Fruit fly (Drosophila melanogaster) whole organism, embryonic: ENCODE measurements around the gene kis.

Source experiments
- Bgb ChIP-seq: fragments of 200-800 bp; sonication (Bioruptor generic); IDR thresholded peaks from 2 replicates; pipeline ENCODE4 v1.3.6; 2022; ENCODE audit warnings: missing biosample characterization, missing genetic modification characterization; ENCODE audit not compliant: partially characterized antibody
- CG11723 ChIP-seq: fragments of 200-800 bp; sonication (Bioruptor generic); optimal IDR thresholded peaks from 2 replicates; lab custom pipeline; 2017; ENCODE audit warnings: missing biosample characterization, mild to moderate bottlenecking, missing genetic modification characterization
- CG13287 ChIP-seq: fragments of 200-800 bp; sonication (Bioruptor generic); IDR thresholded peaks from 2 replicates; pipeline ENCODE4 v1.3.6; 2022; ENCODE audit warnings: missing biosample characterization, missing genetic modification characterization; ENCODE audit not compliant: partially characterized antibody
- CG15514 ChIP-seq: fragments of 200-800 bp; sonication (Bioruptor generic); optimal IDR thresholded peaks from 3 replicates; lab custom pipeline; 2017; ENCODE audit warnings: missing biosample characterization, missing genetic modification characterization, mild to moderate bottlenecking, moderate library complexity, missing genetic modification reagents
- CG1602 ChIP-seq: fragments of 200-800 bp; sonication (Bioruptor generic); optimal IDR thresholded peaks from 3 replicates; lab custom pipeline; 2016; ENCODE audit warnings: missing biosample characterization, missing genetic modification characterization
- CG2116 ChIP-seq: fragments of 200-800 bp; sonication (Bioruptor generic); optimal IDR thresholded peaks from 3 replicates; lab custom pipeline; 2018; ENCODE audit warnings: missing biosample characterization, mild to moderate bottlenecking, missing genetic modification characterization
- CG2199 ChIP-seq: fragments of 200-800 bp; sonication (Bioruptor generic); IDR thresholded peaks from 3 replicates; pipeline ENCODE4 v1.3.6; 2022; ENCODE audit warnings: missing biosample characterization, missing genetic modification characterization
- CG30431 ChIP-seq: fragments of 200-800 bp; sonication (Bioruptor generic); optimal IDR thresholded peaks from 2 replicates; lab custom pipeline; 2017; ENCODE audit warnings: missing biosample characterization, missing genetic modification characterization
- CG3281 ChIP-seq: fragments of 200-800 bp; sonication (Bioruptor generic); optimal IDR thresholded peaks from 3 replicates; lab custom pipeline; 2017; ENCODE audit warnings: missing biosample characterization, mild to moderate bottlenecking, missing genetic modification characterization
- CG33557 ChIP-seq: fragments of 200-800 bp; sonication (Bioruptor generic); optimal IDR thresholded peaks from 2 replicates; lab custom pipeline; 2019; ENCODE audit warnings: missing biosample characterization, mild to moderate bottlenecking, missing genetic modification characterization, moderate library complexity
- CG4328 ChIP-seq: fragments of 200-800 bp; sonication (Bioruptor generic); optimal IDR thresholded peaks from 3 replicates; lab custom pipeline; 2017; ENCODE audit warnings: missing biosample characterization, missing genetic modification reagents, missing genetic modification characterization
- CG4404 ChIP-seq: fragments of 200-800 bp; sonication (Bioruptor generic); IDR thresholded peaks from 2 replicates; pipeline ENCODE4 v1.3.6; 2022; ENCODE audit warnings: missing biosample characterization, missing genetic modification characterization
- CG4617 ChIP-seq: fragments of 200-800 bp; sonication (Bioruptor generic); optimal IDR thresholded peaks from 3 replicates; lab custom pipeline; 2016; ENCODE audit warnings: missing biosample characterization, missing genetic modification characterization, borderline replicate concordance
- CG6689 ChIP-seq: fragments of 200-800 bp; sonication (Bioruptor generic); IDR thresholded peaks from 2 replicates; pipeline ENCODE4 v1.3.6; 2022; ENCODE audit warnings: missing biosample characterization, missing genetic modification characterization
- CG8765 ChIP-seq: fragments of 200-800 bp; sonication (Bioruptor generic); IDR thresholded peaks from 2 replicates; pipeline ENCODE4 v1.3.6; 2022; ENCODE audit warnings: missing biosample characterization, missing genetic modification characterization
- Dll ChIP-seq: fragments of 200-800 bp; sonication (Bioruptor generic); IDR thresholded peaks from 4 replicates; pipeline ENCODE4 v1.3.6; 2022; ENCODE audit warnings: missing biosample characterization, missing genetic modification characterization; ENCODE audit not compliant: partially characterized antibody
- Eip74EF ChIP-seq, 2 experiments: fragments of 200-800 bp in 1 of 2; fragments of >200 bp in 1 of 2; sonication (Bioruptor generic) in 1 of 2; optimal IDR thresholded peaks; 2 replicates each; lab custom pipeline; 2017 to 2019; ENCODE audit warnings: missing biosample characterization in 2 of 2, missing genetic modification characterization in 2 of 2, mild to moderate bottlenecking in 1 of 2, moderate library complexity in 1 of 2
- Fer3 ChIP-seq: fragments of 200-800 bp; sonication (Bioruptor generic); optimal IDR thresholded peaks from 2 replicates; lab custom pipeline; 2018; ENCODE audit warnings: missing biosample characterization, mild to moderate bottlenecking, missing genetic modification characterization, moderate library complexity
- GATAe ChIP-seq: fragments of 200-800 bp; sonication (Bioruptor generic); conservative IDR thresholded peaks from 2 replicates; pipeline ENCODE4 v1.3.6; 2022; ENCODE audit warnings: missing biosample characterization, missing genetic modification characterization
- Gsc ChIP-seq: fragments of 200-800 bp; sonication (Bioruptor generic); IDR thresholded peaks from 2 replicates; pipeline ENCODE4 v1.3.6; 2022; ENCODE audit warnings: missing biosample characterization, missing genetic modification characterization
- HHEX ChIP-seq: fragments of 200-800 bp; sonication (Bioruptor generic); optimal IDR thresholded peaks from 3 replicates; lab custom pipeline; 2017; ENCODE audit warnings: missing biosample characterization, mild to moderate bottlenecking, missing genetic modification characterization, missing genetic modification reagents
- Lim3 ChIP-seq: fragments of 200-800 bp; sonication (Bioruptor generic); IDR thresholded peaks from 2 replicates; pipeline ENCODE4 v1.3.6; 2022; ENCODE audit warnings: missing biosample characterization, missing genetic modification characterization
- NfI ChIP-seq: fragments of 200-800 bp; sonication (Bioruptor generic); optimal IDR thresholded peaks from 3 replicates; lab custom pipeline; 2018; ENCODE audit warnings: missing biosample characterization, mild to moderate bottlenecking, missing genetic modification characterization, moderate library complexity
- Optix ChIP-seq: fragments of 200-800 bp; sonication (Bioruptor generic); IDR thresholded peaks from 3 replicates; pipeline ENCODE4 v1.3.6; 2022; ENCODE audit warnings: missing biosample characterization, missing genetic modification characterization
- Rfx ChIP-seq: fragments of 200-800 bp; sonication (Bioruptor generic); IDR thresholded peaks from 2 replicates; pipeline ENCODE4 v1.3.6; 2022; ENCODE audit warnings: missing biosample characterization, missing genetic modification characterization
- Vsx1 ChIP-seq: fragments of 200-800 bp; sonication (Bioruptor generic); optimal IDR thresholded peaks from 2 replicates; lab custom pipeline; 2017; ENCODE audit warnings: missing biosample characterization, mild to moderate bottlenecking, missing genetic modification characterization, missing genetic modification reagents
- ab ChIP-seq: fragments of 200-800 bp; sonication (Bioruptor generic); optimal IDR thresholded peaks from 2 replicates; lab custom pipeline; 2016; ENCODE audit warnings: missing biosample characterization, missing genetic modification characterization
- cad ChIP-seq: fragments of >200 bp; optimal IDR thresholded peaks from 2 replicates; lab custom pipeline; 2017; ENCODE audit warnings: missing biosample characterization, missing genetic modification characterization
- chn ChIP-seq: fragments of 200-800 bp; sonication (Bioruptor generic); optimal IDR thresholded peaks from 2 replicates; lab custom pipeline; 2016; ENCODE audit warnings: missing biosample characterization, missing genetic modification characterization
- ci ChIP-seq: fragments of 200-800 bp; sonication (Bioruptor generic); IDR thresholded peaks from 3 replicates; pipeline ENCODE4 v1.3.6; 2022; ENCODE audit warnings: missing biosample characterization, missing genetic modification characterization
- da ChIP-seq: fragments of 200-800 bp; sonication (Bioruptor generic); optimal IDR thresholded peaks from 2 replicates; lab custom pipeline; 2016; ENCODE audit warnings: missing biosample characterization, missing genetic modification characterization
- dimm ChIP-seq: fragments of 200-800 bp; sonication (Bioruptor generic); IDR thresholded peaks from 2 replicates; pipeline ENCODE4 v1.3.6; 2022; ENCODE audit warnings: missing biosample characterization, missing genetic modification characterization
- ewg ChIP-seq: fragments of 200-800 bp; sonication (Bioruptor generic); optimal IDR thresholded peaks from 3 replicates; lab custom pipeline; 2017; ENCODE audit warnings: mild to moderate bottlenecking, missing biosample characterization, missing genetic modification reagents, missing genetic modification characterization
- gce ChIP-seq: fragments of 200-800 bp; sonication (Bioruptor generic); IDR thresholded peaks from 3 replicates; pipeline ENCODE4 v1.3.6; 2022; ENCODE audit warnings: missing biosample characterization, missing genetic modification characterization
- gcm2 ChIP-seq: fragments of 200-800 bp; sonication (Bioruptor generic); optimal IDR thresholded peaks from 2 replicates; lab custom pipeline; 2016; ENCODE audit warnings: missing biosample characterization, missing genetic modification characterization
- grn ChIP-seq: fragments of 200-800 bp; sonication (Bioruptor generic); optimal IDR thresholded peaks from 3 replicates; lab custom pipeline; 2017; ENCODE audit warnings: missing biosample characterization, missing genetic modification characterization
- hbn ChIP-seq: fragments of 200-800 bp; sonication (Bioruptor generic); IDR thresholded peaks from 2 replicates; pipeline ENCODE4 v1.3.6; 2022; ENCODE audit warnings: missing biosample characterization, missing genetic modification characterization; ENCODE audit not compliant: partially characterized antibody
- hth ChIP-seq: fragments of >200 bp; optimal IDR thresholded peaks from 2 replicates; lab custom pipeline; 2017; ENCODE audit warnings: inconsistent platforms
- inv ChIP-seq: fragments of 200-800 bp; sonication (Bioruptor generic); IDR thresholded peaks from 2 replicates; pipeline ENCODE4 v1.3.6; 2022; ENCODE audit warnings: missing biosample characterization, missing genetic modification characterization; ENCODE audit not compliant: partially characterized antibody
- jing ChIP-seq: fragments of 200-800 bp; sonication (Bioruptor generic); optimal IDR thresholded peaks from 2 replicates; lab custom pipeline; 2018; ENCODE audit warnings: missing biosample characterization, mild to moderate bottlenecking, missing genetic modification characterization
- klu ChIP-seq: fragments of 200-800 bp; sonication (Bioruptor generic); IDR thresholded peaks from 2 replicates; pipeline ENCODE4 v1.3.6; 2022; ENCODE audit warnings: missing biosample characterization, missing genetic modification characterization
- lmd ChIP-seq: fragments of 200-800 bp; sonication (Bioruptor generic); IDR thresholded peaks from 2 replicates; pipeline ENCODE4 v1.3.6; 2022; ENCODE audit warnings: missing biosample characterization, missing genetic modification characterization
- nom ChIP-seq: fragments of 200-800 bp; sonication (Bioruptor generic); optimal IDR thresholded peaks from 2 replicates; lab custom pipeline; 2017; ENCODE audit warnings: missing biosample characterization, missing genetic modification characterization, mild to moderate bottlenecking, moderate library complexity, missing genetic modification reagents
- prd ChIP-seq, 3 experiments: fragments of >200 bp in 2 of 3; fragments of 200-800 bp in 1 of 3; sonication (Bioruptor generic) in 1 of 3; optimal IDR thresholded peaks in 2 of 3; IDR thresholded peaks in 1 of 3; 2 replicates in 2 of 3; 3 replicates in 1 of 3; pipeline versions ENCODE4 v1.3.6 to Lab custom; 2017 to 2022; ENCODE audit warnings: missing biosample characterization in 1 of 3, missing genetic modification characterization in 1 of 3
- ranshi ChIP-seq: fragments of 200-800 bp; sonication (Bioruptor generic); IDR thresholded peaks from 2 replicates; pipeline ENCODE4 v1.3.6; 2022; ENCODE audit warnings: missing biosample characterization, missing genetic modification characterization
- sisA ChIP-seq: fragments of 200-800 bp; sonication (Bioruptor generic); IDR thresholded peaks from 2 replicates; pipeline ENCODE4 v1.3.6; 2022; ENCODE audit warnings: missing biosample characterization, missing genetic modification characterization
- slbo ChIP-seq: fragments of 200-800 bp; sonication (Bioruptor generic); IDR thresholded peaks from 2 replicates; pipeline ENCODE4 v1.3.6; 2022; ENCODE audit warnings: missing biosample characterization, missing genetic modification characterization
- sna ChIP-seq: fragments of 200-800 bp; sonication (Bioruptor generic); IDR thresholded peaks from 2 replicates; pipeline ENCODE4 v1.3.6; 2022; ENCODE audit warnings: missing biosample characterization, missing genetic modification characterization; ENCODE audit not compliant: partially characterized antibody
- tgo ChIP-seq: fragments of 200-800 bp; sonication (Bioruptor generic); IDR thresholded peaks from 3 replicates; pipeline ENCODE4 v1.3.6; 2022; ENCODE audit warnings: missing biosample characterization, missing genetic modification characterization

kis gene

dm6 chr2L:267441-268089 lies 16.9 kb upstream of the kis start, which contains the start of gene CG17075:
TSS of gene CG17075 (minus strand) at chr2L:267505.
- TF ChIP-seq CG1602 (GFP tag; lab: Kevin White, UChicago): peak; percentile 91
- peak; percentile 98 for TF ChIP-seq Rfx (GFP tag; lab: Robert Waterston, UW)
- TF ChIP-seq sisA (GFP tag; lab: Robert Waterston, UW): peak; percentile 92
- peak; percentile 40 for TF ChIP-seq da (GFP tag; lab: Kevin White, UChicago)
- TF ChIP-seq inv: 0 out of 2 replicates have a peak, but pooled peaks have one; percentile 13
- TF ChIP-seq CG3281 (GFP tag; lab: Kevin White, UChicago): peak; percentile 95
- TF ChIP-seq grn (GFP tag; lab: Kevin White, UChicago): no peak
- TF ChIP-seq cad (GFP tag; lab: Kevin White, UChicago): no peak
- peak in 1 of 2 experiments; percentile 93 for TF ChIP-seq Eip74EF (GFP tag; optimal IDR thresholded peaks at IDR 0.05; lab: Kevin White, UChicago)
- TF ChIP-seq hbn: no peak
- TF ChIP-seq CG4328 (GFP tag; lab: Kevin White, UChicago): peak; percentile 81
- peak; percentile 92 for TF ChIP-seq dimm
- TF ChIP-seq lmd (GFP tag; lab: Robert Waterston, UW): peak; percentile 96
- peak; percentile 88 for TF ChIP-seq gce (GFP tag; lab: Robert Waterston, UW)
- peak; percentile 76 for TF ChIP-seq CG4404 (GFP tag; lab: Robert Waterston, UW)
- peak; percentile 96 for TF ChIP-seq ranshi
- peak; percentile 81 for TF ChIP-seq Lim3 (GFP tag; lab: Robert Waterston, UW)
- TF ChIP-seq Fer3 (tag; lab: Kevin White, UChicago): peak; percentile 96
- TF ChIP-seq klu (GFP tag; lab: Robert Waterston, UW): peak; percentile 92
- TF ChIP-seq Gsc (GFP tag; lab: Robert Waterston, UW): peak; percentile 79
- TF ChIP-seq CG33557 (GFP tag; lab: Kevin White, UChicago): no peak
- peak; percentile 89 for TF ChIP-seq ewg (GFP tag; lab: Kevin White, UChicago)
- peak; percentile 93 for TF ChIP-seq CG15514 (GFP tag; lab: Kevin White, UChicago)
- peak; percentile 17 for TF ChIP-seq ab
- no peak for TF ChIP-seq Bgb (GFP tag; lab: Robert Waterston, UW)
- TF ChIP-seq CG30431 (GFP tag; lab: Kevin White, UChicago): peak; percentile 87
- TF ChIP-seq Vsx1 (GFP tag; lab: Kevin White, UChicago): peak; percentile 84
- peak; percentile 40 for TF ChIP-seq nom
- peak; percentile 57 for TF ChIP-seq CG2116 (GFP tag; lab: Kevin White, UChicago)
- peak; percentile 97 for TF ChIP-seq ci (GFP tag; lab: Robert Waterston, UW)
- no peak for TF ChIP-seq sna (GFP tag; lab: Robert Waterston, UW)
- peak; percentile 88 for TF ChIP-seq jing (GFP tag; lab: Kevin White, UChicago)
- peak; percentile 89 for TF ChIP-seq Optix (GFP tag; lab: Robert Waterston, UW)
- no peak for TF ChIP-seq hth (lab: Kevin White, UChicago)
- peak; percentile 20; the same call in 1 of the 2 replicates for TF ChIP-seq CG13287 (GFP tag; lab: Robert Waterston, UW)
- peak; percentile 94 for TF ChIP-seq CG6689 (GFP tag; lab: Robert Waterston, UW)
- TF ChIP-seq CG11723 (GFP tag; lab: Kevin White, UChicago): peak; percentile 83
- TF ChIP-seq chn (GFP tag; lab: Kevin White, UChicago): peak; percentile 83
- peak; percentile 74 for TF ChIP-seq gcm2 (GFP tag; lab: Kevin White, UChicago)
- peak; percentile 98 for TF ChIP-seq slbo (GFP tag; lab: Robert Waterston, UW)
- peak; percentile 95 for TF ChIP-seq NfI
- peak; percentile 96 for TF ChIP-seq tgo (GFP tag; lab: Robert Waterston, UW)
- peak; percentile 96 for TF ChIP-seq HHEX
- 0 out of 2 replicates have a peak, but pooled peaks have one; percentile 42 for TF ChIP-seq CG8765 (GFP tag; lab: Robert Waterston, UW)
- TF ChIP-seq GATAe: no peak; the same call in 1 of the 2 replicates
- peak; percentile 81; the same call in 2 of the 3 replicates for TF ChIP-seq CG2199 (GFP tag; lab: Robert Waterston, UW)
- peak; percentile 79 for TF ChIP-seq CG4617 (GFP tag; lab: Kevin White, UChicago)
- no peak for TF ChIP-seq prd (optimal IDR thresholded peaks at IDR 0.05; lab: Kevin White, UChicago)
- TF ChIP-seq prd (GFP tag; IDR thresholded peaks at IDR 0.05; lab: Robert Waterston, UW): peak; percentile 95
- no peak for TF ChIP-seq Dll (GFP tag; lab: Robert Waterston, UW)
